Worm (Caenorhabditis elegans) whole organism, late embryonic: ENCODE data around the gene ugt-10.

Source experiments
- C08G9.2 ChIP-seq: sonication (generic microtip); optimal IDR thresholded peaks from 2 replicates; lab custom pipeline; 2016; ENCODE audit warnings: mild to moderate bottlenecking, missing genetic modification characterization, moderate library complexity, missing compliant biosample characterization
- K02D7.2 ChIP-seq: sonication (generic microtip); optimal IDR thresholded peaks from 2 replicates; lab custom pipeline; 2017; ENCODE audit warnings: mild to moderate bottlenecking, missing genetic modification characterization, missing compliant biosample characterization
- T23F11.4 ChIP-seq: fragments of 200-800 bp; sonication (Bioruptor generic); optimal IDR thresholded peaks from 2 replicates; lab custom pipeline; 2018; ENCODE audit warnings: mild to moderate bottlenecking, missing genetic modification characterization, missing compliant biosample characterization
- ama-1 ChIP-seq: fragments of 150-350 bp; optimal IDR thresholded peaks from 2 replicates; lab custom pipeline; 2014
- ceh-34 ChIP-seq: sonication (generic microtip); optimal IDR thresholded peaks from 2 replicates; lab custom pipeline; 2016; ENCODE audit warnings: mild to moderate bottlenecking, missing genetic modification characterization, missing compliant biosample characterization
- ceh-48 ChIP-seq: sonication (generic microtip); optimal IDR thresholded peaks from 2 replicates; lab custom pipeline; 2016; ENCODE audit warnings: missing genetic modification characterization, inconsistent platforms, missing compliant biosample characterization
- elt-2 ChIP-seq: sonication (generic microtip); optimal IDR thresholded peaks from 2 replicates; lab custom pipeline; 2016; ENCODE audit warnings: missing genetic modification reagents, missing genetic modification characterization, missing compliant biosample characterization
- hlh-15 ChIP-seq: sonication (generic microtip); optimal IDR thresholded peaks from 2 replicates; lab custom pipeline; 2016; ENCODE audit warnings: missing genetic modification characterization, missing compliant biosample characterization
- hlh-30 ChIP-seq: sonication (generic microtip); optimal IDR thresholded peaks from 2 replicates; lab custom pipeline; 2017; ENCODE audit warnings: antibody characterized with exemption, missing genetic modification characterization, missing compliant biosample characterization; ENCODE audit not compliant: insufficient read depth
- nfya-1 ChIP-seq: sonication (generic microtip); optimal IDR thresholded peaks from 2 replicates; lab custom pipeline; 2017; ENCODE audit warnings: missing genetic modification characterization, mild to moderate bottlenecking, missing compliant biosample characterization, antibody characterized with exemption, moderate library complexity
- nhr-11 ChIP-seq: fragments of 150-350 bp; optimal IDR thresholded peaks from 2 replicates; lab custom pipeline; 2014; ENCODE audit warnings: missing biosample characterization, missing genetic modification characterization
- sox-4 ChIP-seq: sonication (generic microtip); optimal IDR thresholded peaks from 2 replicates; lab custom pipeline; 2017; ENCODE audit warnings: mild to moderate bottlenecking, missing genetic modification characterization, inconsistent platforms, missing compliant biosample characterization
- syd-9 ChIP-seq: sonication (generic microtip); optimal IDR thresholded peaks from 2 replicates; lab custom pipeline; 2016; ENCODE audit warnings: mild to moderate bottlenecking, missing genetic modification characterization, moderate library complexity, missing compliant biosample characterization
- unc-55 ChIP-seq: sonication (generic microtip); optimal IDR thresholded peaks from 2 replicates; lab custom pipeline; 2017; ENCODE audit warnings: missing biosample characterization, missing genetic modification reagents, missing genetic modification characterization

ce11 chrV:4926371-4926770 lies 26.5 kb upstream of the ugt-10 start, which contains the start of gene srh-21:
- TF ChIP-seq hlh-15 (tag; lab: Kevin White, UChicago) = no peak
- no peak for TF ChIP-seq ceh-48
- TF ChIP-seq nhr-11 (tag; lab: Kevin White, UChicago) = no peak
- TF ChIP-seq hlh-30 (tag; lab: Kevin White, UChicago) = no peak
- no peak for TF ChIP-seq elt-2
- TF ChIP-seq syd-9 (tag; lab: Kevin White, UChicago) = no peak
- TF ChIP-seq ama-1 (lab: Kevin White, UChicago) = no peak
- no peak for TF ChIP-seq sox-4 (tag; lab: Kevin White, UChicago)
- no peak for TF ChIP-seq T23F11.4 (GFP tag; lab: Kevin White, UChicago)
- no peak for TF ChIP-seq ceh-34 (tag; lab: Kevin White, UChicago)
- TF ChIP-seq nfya-1 (tag; lab: Kevin White, UChicago) = no peak
- no peak for TF ChIP-seq C08G9.2 (tag; lab: Kevin White, UChicago)
- TF ChIP-seq unc-55 (GFP tag; lab: Kevin White, UChicago) = no peak
- TF ChIP-seq K02D7.2 (tag; lab: Kevin White, UChicago) = no peak
